Worm (Caenorhabditis elegans) whole organism, late embryonic: ENCODE results near the gene cutl-19.
A peak's percentile ranks its signal among the peaks of the same experiment; 100 is the strongest.

Experiments used
- C38D4.7 ChIP-seq: fragments of 200-800 bp; sonication (Bioruptor generic); optimal IDR thresholded peaks from 2 replicates; lab custom pipeline; 2018; ENCODE audit warnings: mild to moderate bottlenecking, missing genetic modification characterization, moderate library complexity, missing compliant biosample characterization
- F13H6.1 ChIP-seq: sonication (generic microtip); optimal IDR thresholded peaks from 2 replicates; lab custom pipeline; 2016; ENCODE audit warnings: missing genetic modification characterization, missing compliant biosample characterization
- K02D7.2 ChIP-seq: sonication (generic microtip); optimal IDR thresholded peaks from 2 replicates; lab custom pipeline; 2017; ENCODE audit warnings: mild to moderate bottlenecking, missing genetic modification characterization, missing compliant biosample characterization
- K09A11.1 ChIP-seq: sonication (generic microtip); optimal IDR thresholded peaks from 2 replicates; lab custom pipeline; 2017; ENCODE audit warnings: antibody characterized with exemption, mild to moderate bottlenecking, missing genetic modification characterization, missing compliant biosample characterization; ENCODE audit not compliant: insufficient read depth
- T23F11.4 ChIP-seq: fragments of 200-800 bp; sonication (Bioruptor generic); optimal IDR thresholded peaks from 2 replicates; lab custom pipeline; 2018; ENCODE audit warnings: mild to moderate bottlenecking, missing genetic modification characterization, missing compliant biosample characterization
- Y22D7AL.16 ChIP-seq: sonication (generic microtip); optimal IDR thresholded peaks from 2 replicates; lab custom pipeline; 2016; ENCODE audit warnings: missing genetic modification characterization, missing compliant biosample characterization
- ahr-1 ChIP-seq: sonication (generic microtip); optimal IDR thresholded peaks from 2 replicates; lab custom pipeline; 2016; ENCODE audit warnings: missing genetic modification characterization, missing compliant biosample characterization
- ama-1 ChIP-seq: fragments of 150-350 bp; optimal IDR thresholded peaks from 2 replicates; lab custom pipeline; 2014
- ceh-14 ChIP-seq: sonication (generic microtip); optimal IDR thresholded peaks from 2 replicates; lab custom pipeline; 2016; ENCODE audit warnings: missing genotype, missing genetic modification characterization, missing compliant biosample characterization
- ceh-18 ChIP-seq: sonication (generic microtip); optimal IDR thresholded peaks from 2 replicates; lab custom pipeline; 2016; ENCODE audit warnings: missing genetic modification characterization, missing compliant biosample characterization
- ceh-19 ChIP-seq: fragments of 200-800 bp; sonication (Bioruptor generic); optimal IDR thresholded peaks from 2 replicates; lab custom pipeline; 2018; ENCODE audit warnings: mild to moderate bottlenecking, missing genetic modification characterization, missing compliant biosample characterization
- ceh-31 ChIP-seq: sonication (generic microtip); optimal IDR thresholded peaks from 2 replicates; lab custom pipeline; 2016; ENCODE audit warnings: missing genetic modification characterization, missing compliant biosample characterization
- ceh-34 ChIP-seq: sonication (generic microtip); optimal IDR thresholded peaks from 2 replicates; lab custom pipeline; 2016; ENCODE audit warnings: mild to moderate bottlenecking, missing genetic modification characterization, missing compliant biosample characterization
- ceh-6 ChIP-seq: fragments of 200-800 bp; sonication (Bioruptor generic); optimal IDR thresholded peaks from 2 replicates; lab custom pipeline; 2018; ENCODE audit warnings: mild to moderate bottlenecking, missing genetic modification characterization, missing compliant biosample characterization
- ceh-9 ChIP-seq: sonication (generic microtip); optimal IDR thresholded peaks from 2 replicates; lab custom pipeline; 2016; ENCODE audit warnings: mild to moderate bottlenecking, missing genetic modification characterization, inconsistent platforms, missing compliant biosample characterization
- che-1 ChIP-seq: sonication (generic microtip); optimal IDR thresholded peaks from 2 replicates; lab custom pipeline; 2016; ENCODE audit warnings: mild to moderate bottlenecking, missing genetic modification characterization, missing compliant biosample characterization
- dmd-4 ChIP-seq: sonication (generic microtip); optimal IDR thresholded peaks from 2 replicates; lab custom pipeline; 2016; ENCODE audit warnings: borderline replicate concordance, missing genetic modification characterization, missing compliant biosample characterization
- elt-2 ChIP-seq: sonication (generic microtip); optimal IDR thresholded peaks from 2 replicates; lab custom pipeline; 2016; ENCODE audit warnings: missing genetic modification reagents, missing genetic modification characterization, missing compliant biosample characterization
- elt-4 ChIP-seq: sonication (generic microtip); optimal IDR thresholded peaks from 2 replicates; lab custom pipeline; 2016; ENCODE audit warnings: missing genetic modification characterization, missing compliant biosample characterization
- ets-4 ChIP-seq: sonication (generic microtip); optimal IDR thresholded peaks from 2 replicates; lab custom pipeline; 2016; ENCODE audit warnings: missing genetic modification characterization, missing compliant biosample characterization
- eyg-1 ChIP-seq: sonication (generic microtip); optimal IDR thresholded peaks from 2 replicates; lab custom pipeline; 2016; ENCODE audit warnings: missing genotype, missing genetic modification characterization, missing compliant biosample characterization
- fax-1 ChIP-seq: sonication (generic microtip); optimal IDR thresholded peaks from 2 replicates; lab custom pipeline; 2016; ENCODE audit warnings: missing genotype, missing genetic modification characterization, missing compliant biosample characterization
- fkh-10 ChIP-seq: fragments of 150-350 bp; optimal IDR thresholded peaks from 2 replicates; lab custom pipeline; 2014; ENCODE audit warnings: missing biosample characterization, missing genetic modification reagents, missing genetic modification characterization
- fkh-6 ChIP-seq: sonication (generic microtip); optimal IDR thresholded peaks from 2 replicates; lab custom pipeline; 2016; ENCODE audit warnings: missing genetic modification characterization, missing compliant biosample characterization
- hlh-15 ChIP-seq: sonication (generic microtip); optimal IDR thresholded peaks from 2 replicates; lab custom pipeline; 2016; ENCODE audit warnings: missing genetic modification characterization, missing compliant biosample characterization
- hlh-30 ChIP-seq: sonication (generic microtip); optimal IDR thresholded peaks from 2 replicates; lab custom pipeline; 2017; ENCODE audit warnings: antibody characterized with exemption, missing genetic modification characterization, missing compliant biosample characterization; ENCODE audit not compliant: insufficient read depth
- lin-11 ChIP-seq: fragments of 200-800 bp; sonication (Bioruptor generic); optimal IDR thresholded peaks from 2 replicates; lab custom pipeline; 2018; ENCODE audit warnings: mild to moderate bottlenecking, missing genetic modification characterization, missing compliant biosample characterization
- mec-3 ChIP-seq: sonication (generic microtip); optimal IDR thresholded peaks from 2 replicates; lab custom pipeline; 2016; ENCODE audit warnings: borderline replicate concordance, missing genetic modification characterization, missing compliant biosample characterization
- nfya-1 ChIP-seq: sonication (generic microtip); optimal IDR thresholded peaks from 2 replicates; lab custom pipeline; 2017; ENCODE audit warnings: missing genetic modification characterization, mild to moderate bottlenecking, missing compliant biosample characterization, antibody characterized with exemption, moderate library complexity
- nhr-11 ChIP-seq: fragments of 150-350 bp; optimal IDR thresholded peaks from 2 replicates; lab custom pipeline; 2014; ENCODE audit warnings: missing biosample characterization, missing genetic modification characterization
- nhr-232 ChIP-seq: sonication (generic microtip); optimal IDR thresholded peaks from 2 replicates; lab custom pipeline; 2016; ENCODE audit warnings: missing genetic modification characterization, missing compliant biosample characterization
- npax-4 ChIP-seq: sonication (generic microtip); optimal IDR thresholded peaks from 2 replicates; lab custom pipeline; 2016; ENCODE audit warnings: missing genetic modification characterization, missing compliant biosample characterization
- odd-2 ChIP-seq: sonication (generic microtip); optimal IDR thresholded peaks from 2 replicates; lab custom pipeline; 2017; ENCODE audit warnings: antibody characterized with exemption, mild to moderate bottlenecking, missing genetic modification characterization, missing compliant biosample characterization
- pag-3 ChIP-seq: sonication (generic microtip); optimal IDR thresholded peaks from 2 replicates; lab custom pipeline; 2016; ENCODE audit warnings: missing compliant biosample characterization, missing genetic modification characterization, borderline replicate concordance
- pat-9 ChIP-seq: fragments of 200-800 bp; sonication (Bioruptor generic); optimal IDR thresholded peaks from 2 replicates; lab custom pipeline; 2018; ENCODE audit warnings: mild to moderate bottlenecking, missing genetic modification characterization, moderate library complexity, missing compliant biosample characterization
- pax-1 ChIP-seq: fragments of 150-350 bp; optimal IDR thresholded peaks from 2 replicates; lab custom pipeline; 2014; ENCODE audit warnings: missing biosample characterization, missing genetic modification characterization
- pha-2 ChIP-seq: sonication (generic microtip); optimal IDR thresholded peaks from 2 replicates; lab custom pipeline; 2017; ENCODE audit warnings: mild to moderate bottlenecking, missing genetic modification characterization, missing compliant biosample characterization
- pha-4 ChIP-seq: fragments of 150-350 bp; optimal IDR thresholded peaks from 2 replicates; lab custom pipeline; 2018; ENCODE audit warnings: missing biosample characterization, missing genetic modification reagents, missing genetic modification characterization
- pqm-1 ChIP-seq: sonication (generic microtip); optimal IDR thresholded peaks from 2 replicates; lab custom pipeline; 2016; ENCODE audit warnings: missing genetic modification characterization, missing compliant biosample characterization
- ref-2 ChIP-seq: sonication (generic microtip); optimal IDR thresholded peaks from 2 replicates; lab custom pipeline; 2016; ENCODE audit warnings: missing genetic modification characterization, missing compliant biosample characterization
- sdc-2 ChIP-seq: sonication (generic microtip); optimal IDR thresholded peaks from 2 replicates; lab custom pipeline; 2016; ENCODE audit warnings: missing genotype, missing genetic modification characterization, missing compliant biosample characterization
- sox-4 ChIP-seq: sonication (generic microtip); optimal IDR thresholded peaks from 2 replicates; lab custom pipeline; 2017; ENCODE audit warnings: mild to moderate bottlenecking, missing genetic modification characterization, inconsistent platforms, missing compliant biosample characterization
- syd-9 ChIP-seq: sonication (generic microtip); optimal IDR thresholded peaks from 2 replicates; lab custom pipeline; 2016; ENCODE audit warnings: mild to moderate bottlenecking, missing genetic modification characterization, moderate library complexity, missing compliant biosample characterization
- tbx-2 ChIP-seq: sonication (generic microtip); optimal IDR thresholded peaks from 2 replicates; lab custom pipeline; 2016; ENCODE audit warnings: missing genetic modification characterization, missing compliant biosample characterization
- tbx-7 ChIP-seq: sonication (generic microtip); optimal IDR thresholded peaks from 2 replicates; lab custom pipeline; 2016; ENCODE audit warnings: missing genotype, missing genetic modification characterization, missing compliant biosample characterization
- ttx-3 ChIP-seq: sonication (generic microtip); optimal IDR thresholded peaks from 2 replicates; lab custom pipeline; 2016; ENCODE audit warnings: missing genetic modification reagents, missing genetic modification characterization, missing compliant biosample characterization
- unc-42 ChIP-seq: sonication (generic microtip); optimal IDR thresholded peaks from 2 replicates; lab custom pipeline; 2016; ENCODE audit warnings: missing genotype, missing genetic modification characterization, missing compliant biosample characterization
- unc-86 ChIP-seq: sonication (generic microtip); optimal IDR thresholded peaks from 2 replicates; lab custom pipeline; 2016; ENCODE audit warnings: missing genetic modification characterization, missing compliant biosample characterization
- zip-5 ChIP-seq: sonication (generic microtip); optimal IDR thresholded peaks from 2 replicates; lab custom pipeline; 2016; ENCODE audit warnings: missing genetic modification characterization, missing compliant biosample characterization
- ztf-16 ChIP-seq: sonication (generic microtip); optimal IDR thresholded peaks from 2 replicates; lab custom pipeline; 2017; ENCODE audit warnings: missing genetic modification characterization, missing compliant biosample characterization

The cutl-19 gene

DNA sequence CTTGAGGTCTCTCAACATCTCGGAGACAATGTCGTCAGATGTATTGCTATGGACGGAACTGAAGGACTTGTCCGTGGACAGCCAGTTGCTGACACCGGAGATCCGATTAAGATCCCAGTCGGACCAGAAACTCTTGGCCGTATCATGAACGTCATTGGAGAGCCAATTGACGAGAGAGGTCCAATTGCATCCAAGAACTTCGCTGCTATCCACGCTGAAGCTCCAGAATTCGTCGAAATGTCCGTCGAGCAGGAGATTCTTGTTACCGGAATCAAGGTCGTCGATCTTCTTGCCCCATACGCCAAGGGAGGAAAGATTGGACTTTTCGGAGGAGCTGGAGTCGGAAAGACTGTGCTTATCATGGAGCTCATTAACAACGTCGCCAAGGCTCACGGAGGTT is 11.4 kb upstream of the cutl-19 start:
- no peak for TF ChIP-seq elt-2 (tag; lab: Kevin White, UChicago)
- no peak for TF ChIP-seq sdc-2 (tag; lab: Kevin White, UChicago)
- no peak for TF ChIP-seq npax-4 (tag; lab: Kevin White, UChicago)
- no peak for TF ChIP-seq nhr-232 (tag; lab: Kevin White, UChicago)
- TF ChIP-seq odd-2 (tag; lab: Kevin White, UChicago): no peak
- TF ChIP-seq pqm-1 (tag; lab: Kevin White, UChicago): no peak
- TF ChIP-seq che-1 (tag; lab: Kevin White, UChicago): no peak
- no peak for TF ChIP-seq ttx-3 (tag; lab: Kevin White, UChicago)
- no peak for TF ChIP-seq lin-11 (tag; lab: Kevin White, UChicago)
- no peak for TF ChIP-seq tbx-2 (tag; lab: Kevin White, UChicago)
- no peak for TF ChIP-seq pha-2 (tag; lab: Kevin White, UChicago)
- TF ChIP-seq nhr-11: no peak
- no peak for TF ChIP-seq hlh-15 (tag; lab: Kevin White, UChicago)
- TF ChIP-seq unc-42 (tag; lab: Kevin White, UChicago): no peak
- no peak for TF ChIP-seq nfya-1 (tag; lab: Kevin White, UChicago)
- no peak for TF ChIP-seq hlh-30 (tag; lab: Kevin White, UChicago)

ce11 chrIII:5227831-5228467 is 10.5 kb upstream of the cutl-19 start, which contains the start of the genes C34E10.12, C34E10.10 and atp-2:
C34E10.12 (minus strand) TSS chrIII:5227881.
C34E10.10 (minus strand) TSS chrIII:5227884.
atp-2 (plus strand) TSS chrIII:5228417.
- no peak for TF ChIP-seq ceh-19 (GFP tag; lab: Kevin White, UChicago)
- TF ChIP-seq fkh-10 (GFP tag; lab: Kevin White, UChicago): no peak
- TF ChIP-seq pha-4 (tag; lab: Kevin White, UChicago): no peak
- no peak for TF ChIP-seq ceh-6 (GFP tag; lab: Kevin White, UChicago)
- no peak for TF ChIP-seq zip-5 (tag; lab: Kevin White, UChicago)
- no peak for TF ChIP-seq ahr-1 (tag; lab: Kevin White, UChicago)
- peak; percentile 51 for TF ChIP-seq elt-2 (tag; lab: Kevin White, UChicago)
- TF ChIP-seq pat-9 (tag; lab: Kevin White, UChicago): no peak
- TF ChIP-seq ztf-16: peak; percentile 18
- no peak for TF ChIP-seq dmd-4 (tag; lab: Kevin White, UChicago)
- peak; percentile 37 for TF ChIP-seq ceh-14 (tag; lab: Kevin White, UChicago)
- no peak for TF ChIP-seq Y22D7AL.16
- TF ChIP-seq K02D7.2: no peak
- peak; percentile 49 for TF ChIP-seq unc-42 (tag; lab: Kevin White, UChicago)
- TF ChIP-seq pax-1 (tag; lab: Kevin White, UChicago): peak; percentile 22
- TF ChIP-seq odd-2 (tag; lab: Kevin White, UChicago): no peak
- peak; percentile 48 for TF ChIP-seq ceh-18 (tag; lab: Kevin White, UChicago)
- no peak for TF ChIP-seq ceh-9 (tag; lab: Kevin White, UChicago)
- peak; percentile 62 for TF ChIP-seq tbx-2 (tag; lab: Kevin White, UChicago)
- no peak for TF ChIP-seq che-1 (tag; lab: Kevin White, UChicago)
- peak; percentile 56 for TF ChIP-seq ceh-34 (tag; lab: Kevin White, UChicago)
- no peak for TF ChIP-seq syd-9 (tag; lab: Kevin White, UChicago)
- TF ChIP-seq fkh-6 (tag; lab: Kevin White, UChicago): no peak
- TF ChIP-seq tbx-7: no peak
- TF ChIP-seq eyg-1 (tag; lab: Kevin White, UChicago): no peak
- no peak for TF ChIP-seq T23F11.4
- no peak for TF ChIP-seq npax-4 (tag; lab: Kevin White, UChicago)
- TF ChIP-seq ama-1 (lab: Kevin White, UChicago): no peak
- no peak for TF ChIP-seq sox-4 (tag; lab: Kevin White, UChicago)
- peak; percentile 78 for TF ChIP-seq ceh-31 (tag; lab: Kevin White, UChicago)
- no peak for TF ChIP-seq mec-3 (tag; lab: Kevin White, UChicago)
- TF ChIP-seq unc-86: peak; percentile 7
- no peak for TF ChIP-seq fax-1 (tag; lab: Kevin White, UChicago)
- TF ChIP-seq C38D4.7 (GFP tag; lab: Kevin White, UChicago): no peak
- TF ChIP-seq ets-4 (tag; lab: Kevin White, UChicago): peak; percentile 68
- no peak for TF ChIP-seq elt-4
- peak; percentile 33 for TF ChIP-seq ttx-3 (tag; lab: Kevin White, UChicago)
- peak; percentile 10 for TF ChIP-seq K09A11.1 (tag; lab: Kevin White, UChicago)
- TF ChIP-seq ref-2: no peak
- TF ChIP-seq pag-3 (tag; lab: Kevin White, UChicago): no peak
- peak; percentile 13 for TF ChIP-seq F13H6.1 (tag; lab: Kevin White, UChicago)
